Fruit fly (Drosophila melanogaster) whole organism, embryonic: ENCODE results near the gene CG10660.

Experiments used
- Ada2b ChIP-seq: fragments of 200-800 bp; sonication (Bioruptor generic); IDR thresholded peaks from 2 replicates; pipeline ENCODE4 v1.3.6; 2022; ENCODE audit warnings: missing biosample characterization, missing genetic modification characterization
- Aef1 ChIP-seq: fragments of 200-800 bp; sonication (Bioruptor generic); IDR thresholded peaks from 3 replicates; pipeline ENCODE4 v1.3.6; 2022; ENCODE audit warnings: missing biosample characterization, missing genetic modification characterization
- Atf-2 ChIP-seq: fragments of 200-800 bp; sonication (Bioruptor generic); optimal IDR thresholded peaks from 2 replicates; lab custom pipeline; 2016; ENCODE audit warnings: missing biosample characterization, missing genetic modification characterization
- B-H2 ChIP-seq: fragments of 200-800 bp; sonication (Bioruptor generic); optimal IDR thresholded peaks from 2 replicates; lab custom pipeline; 2018; ENCODE audit warnings: missing biosample characterization, mild to moderate bottlenecking, missing genetic modification characterization
- CG10366 ChIP-seq: fragments of 200-800 bp; sonication (Bioruptor generic); IDR thresholded peaks from 2 replicates; pipeline ENCODE4 v1.3.6; 2022; ENCODE audit warnings: missing biosample characterization, missing genetic modification characterization
- CG11696 ChIP-seq: fragments of 200-800 bp; sonication (Bioruptor generic); IDR thresholded peaks from 2 replicates; pipeline ENCODE4 v1.3.6; 2022; ENCODE audit warnings: missing biosample characterization, missing genetic modification characterization
- CG13624 ChIP-seq: fragments of 200-800 bp; sonication (Bioruptor generic); optimal IDR thresholded peaks from 2 replicates; lab custom pipeline; 2016; ENCODE audit warnings: missing biosample characterization, missing genetic modification characterization
- CG14014 ChIP-seq: fragments of 200-800 bp; sonication (Bioruptor generic); IDR thresholded peaks from 2 replicates; pipeline ENCODE4 v1.3.6; 2022; ENCODE audit warnings: missing biosample characterization, missing genetic modification characterization
- CG16863 ChIP-seq: fragments of 200-800 bp; sonication (Bioruptor generic); optimal IDR thresholded peaks from 3 replicates; lab custom pipeline; 2016; ENCODE audit warnings: missing biosample characterization, missing genetic modification characterization
- CG17385 ChIP-seq: fragments of 200-800 bp; sonication (Bioruptor generic); optimal IDR thresholded peaks from 3 replicates; lab custom pipeline; 2018; ENCODE audit warnings: missing biosample characterization, mild to moderate bottlenecking, missing genetic modification characterization
- CG17612 ChIP-seq: fragments of 200-800 bp; sonication (Bioruptor generic); IDR thresholded peaks from 2 replicates; pipeline ENCODE4 v1.3.6; 2022; ENCODE audit warnings: missing biosample characterization, missing genetic modification characterization
- CG18262 ChIP-seq: fragments of 200-800 bp; optimal IDR thresholded peaks from 3 replicates; lab custom pipeline; 2019; ENCODE audit warnings: missing biosample characterization, mild to moderate bottlenecking, missing genetic modification characterization, moderate library complexity
- CG1832 ChIP-seq: fragments of 200-800 bp; sonication (Bioruptor generic); optimal IDR thresholded peaks from 2 replicates; lab custom pipeline; 2017; ENCODE audit warnings: missing biosample characterization, mild to moderate bottlenecking, missing genetic modification characterization, inconsistent platforms
- CG31365 ChIP-seq: fragments of 200-800 bp; sonication (Bioruptor generic); optimal IDR thresholded peaks from 2 replicates; lab custom pipeline; 2018; ENCODE audit warnings: missing biosample characterization, mild to moderate bottlenecking, missing genetic modification characterization
- CG3847 ChIP-seq: fragments of 200-800 bp; sonication (Bioruptor generic); IDR thresholded peaks from 2 replicates; pipeline ENCODE4 v1.3.6; 2022; ENCODE audit warnings: missing biosample characterization, missing genetic modification characterization
- CG4328 ChIP-seq: fragments of 200-800 bp; sonication (Bioruptor generic); optimal IDR thresholded peaks from 3 replicates; lab custom pipeline; 2017; ENCODE audit warnings: missing biosample characterization, missing genetic modification reagents, missing genetic modification characterization
- CG4360 ChIP-seq: fragments of 200-800 bp; sonication (Bioruptor generic); IDR thresholded peaks from 2 replicates; pipeline ENCODE4 v1.3.6; 2022; ENCODE audit warnings: missing biosample characterization, missing genetic modification characterization
- CG43689 ChIP-seq: fragments of 200-800 bp; sonication (Bioruptor generic); IDR thresholded peaks from 2 replicates; pipeline ENCODE4 v1.3.6; 2022; ENCODE audit warnings: missing biosample characterization, missing genetic modification characterization
- CG4707 ChIP-seq: fragments of 200-800 bp; sonication (Bioruptor generic); optimal IDR thresholded peaks from 2 replicates; lab custom pipeline; 2018; ENCODE audit warnings: missing biosample characterization, mild to moderate bottlenecking, missing genetic modification characterization, moderate library complexity
- CG6175 ChIP-seq: fragments of 200-800 bp; sonication (Bioruptor generic); IDR thresholded peaks from 3 replicates; pipeline ENCODE4 v1.3.6; 2022; ENCODE audit warnings: missing biosample characterization, missing genetic modification characterization
- CG6813 ChIP-seq: fragments of 200-800 bp; sonication (Bioruptor generic); optimal IDR thresholded peaks from 2 replicates; lab custom pipeline; 2017; ENCODE audit warnings: missing biosample characterization, missing genetic modification characterization, mild to moderate bottlenecking, moderate library complexity, missing genetic modification reagents
- CG6854 ChIP-seq: fragments of 200-800 bp; sonication (Bioruptor generic); optimal IDR thresholded peaks from 3 replicates; lab custom pipeline; 2017; ENCODE audit warnings: missing biosample characterization, mild to moderate bottlenecking, missing genetic modification characterization
- CG8478 ChIP-seq: fragments of >200 bp; optimal IDR thresholded peaks from 2 replicates; lab custom pipeline; 2018
- CG8924 ChIP-seq: fragments of 200-800 bp; optimal IDR thresholded peaks from 3 replicates; lab custom pipeline; 2019; ENCODE audit warnings: missing biosample characterization, mild to moderate bottlenecking, missing genetic modification characterization, moderate library complexity
- CHES-1-like ChIP-seq: fragments of 200-800 bp; sonication (Bioruptor generic); optimal IDR thresholded peaks from 2 replicates; lab custom pipeline; 2016; ENCODE audit warnings: missing biosample characterization, missing genetic modification characterization
- D ChIP-seq, 2 experiments: fragments of 200-800 bp in 1 of 2; fragments of >200 bp in 1 of 2; sonication (Bioruptor generic) in 1 of 2; optimal IDR thresholded peaks; 2 replicates in 1 of 2; 3 replicates in 1 of 2; lab custom pipeline; 2017; ENCODE audit warnings: mild to moderate bottlenecking in 1 of 2, missing biosample characterization in 1 of 2, missing genetic modification characterization in 1 of 2, missing genetic modification reagents in 1 of 2
- Gsc ChIP-seq: fragments of 200-800 bp; sonication (Bioruptor generic); IDR thresholded peaks from 2 replicates; pipeline ENCODE4 v1.3.6; 2022; ENCODE audit warnings: missing biosample characterization, missing genetic modification characterization
- Hr39 ChIP-seq: fragments of >200 bp; optimal IDR thresholded peaks from 2 replicates; lab custom pipeline; 2017
- Lpt ChIP-seq: fragments of >200 bp; optimal IDR thresholded peaks from 2 replicates; lab custom pipeline; 2018; ENCODE audit warnings: missing biosample characterization, missing genetic modification characterization
- Poxn ChIP-seq: fragments of 200-800 bp; sonication (Bioruptor generic); IDR thresholded peaks from 2 replicates; pipeline ENCODE4 v1.3.6; 2022; ENCODE audit warnings: missing biosample characterization, missing genetic modification characterization
- Spps ChIP-seq: fragments of 200-800 bp; sonication (Bioruptor generic); optimal IDR thresholded peaks from 2 replicates; lab custom pipeline; 2018; ENCODE audit warnings: missing biosample characterization, mild to moderate bottlenecking, missing genetic modification characterization
- Xrp1 ChIP-seq: fragments of 200-800 bp; sonication (Bioruptor generic); IDR thresholded peaks from 2 replicates; pipeline ENCODE4 v1.3.6; 2022; ENCODE audit warnings: missing biosample characterization, missing genetic modification characterization
- abd-A ChIP-seq: fragments of 200-800 bp; sonication (Bioruptor generic); optimal IDR thresholded peaks from 3 replicates; lab custom pipeline; 2019; ENCODE audit warnings: missing biosample characterization, mild to moderate bottlenecking, missing genetic modification characterization, moderate library complexity
- al ChIP-seq: fragments of 200-800 bp; sonication (Bioruptor generic); IDR thresholded peaks from 2 replicates; pipeline ENCODE4 v1.3.6; 2022; ENCODE audit warnings: missing biosample characterization, missing genetic modification characterization
- btn ChIP-seq: fragments of 200-800 bp; sonication (Bioruptor generic); optimal IDR thresholded peaks from 2 replicates; lab custom pipeline; 2016; ENCODE audit warnings: missing biosample characterization, missing genetic modification characterization
- croc ChIP-seq: fragments of 200-800 bp; sonication (Bioruptor generic); conservative IDR thresholded peaks from 3 replicates; pipeline ENCODE4 v1.3.6; 2022; ENCODE audit warnings: missing biosample characterization, missing genetic modification characterization
- crol ChIP-seq: fragments of 200-800 bp; sonication (Bioruptor generic); IDR thresholded peaks from 2 replicates; pipeline ENCODE4 v1.3.6; 2022; ENCODE audit warnings: missing biosample characterization, missing genetic modification characterization
- dimm ChIP-seq: fragments of 200-800 bp; sonication (Bioruptor generic); IDR thresholded peaks from 2 replicates; pipeline ENCODE4 v1.3.6; 2022; ENCODE audit warnings: missing biosample characterization, missing genetic modification characterization
- dysf ChIP-seq: fragments of 200-800 bp; sonication (Bioruptor generic); IDR thresholded peaks from 3 replicates; pipeline ENCODE4 v1.3.6; 2022; ENCODE audit warnings: missing biosample characterization, missing genetic modification characterization
- emc ChIP-seq: fragments of 200-800 bp; sonication (Bioruptor generic); optimal IDR thresholded peaks from 2 replicates; lab custom pipeline; 2016; ENCODE audit warnings: missing biosample characterization, missing genetic modification characterization
- fd96Cb ChIP-seq: fragments of 200-800 bp; sonication (Bioruptor generic); optimal IDR thresholded peaks from 2 replicates; lab custom pipeline; 2018; ENCODE audit warnings: missing biosample characterization, mild to moderate bottlenecking, missing genetic modification characterization, moderate library complexity
- fru ChIP-seq: fragments of >200 bp; optimal IDR thresholded peaks from 2 replicates; lab custom pipeline; 2017
- kah ChIP-seq: fragments of 200-800 bp; sonication (Bioruptor generic); optimal IDR thresholded peaks from 2 replicates; lab custom pipeline; 2018; ENCODE audit warnings: missing biosample characterization, mild to moderate bottlenecking, missing genetic modification characterization
- ken ChIP-seq: fragments of 200-800 bp; sonication (Bioruptor generic); IDR thresholded peaks from 3 replicates; pipeline ENCODE4 v1.3.6; 2022; ENCODE audit warnings: missing biosample characterization, missing genetic modification characterization
- klu ChIP-seq: fragments of 200-800 bp; sonication (Bioruptor generic); IDR thresholded peaks from 2 replicates; pipeline ENCODE4 v1.3.6; 2022; ENCODE audit warnings: missing biosample characterization, missing genetic modification characterization
- repo ChIP-seq: fragments of 200-800 bp; sonication (Bioruptor generic); optimal IDR thresholded peaks from 2 replicates; lab custom pipeline; 2016; ENCODE audit warnings: missing biosample characterization, missing genetic modification characterization
- sens-2 ChIP-seq: fragments of 200-800 bp; sonication (Bioruptor generic); IDR thresholded peaks from 2 replicates; pipeline ENCODE4 v1.3.6; 2022; ENCODE audit warnings: missing biosample characterization, missing genetic modification characterization
- seq ChIP-seq: fragments of 200-800 bp; sonication (Bioruptor generic); IDR thresholded peaks from 2 replicates; pipeline ENCODE4 v1.3.6; 2022; ENCODE audit warnings: missing biosample characterization, missing genetic modification characterization
- slbo ChIP-seq: fragments of 200-800 bp; sonication (Bioruptor generic); IDR thresholded peaks from 2 replicates; pipeline ENCODE4 v1.3.6; 2022; ENCODE audit warnings: missing biosample characterization, missing genetic modification characterization
- tup ChIP-seq: fragments of 200-800 bp; sonication (Bioruptor generic); optimal IDR thresholded peaks from 2 replicates; lab custom pipeline; 2016; ENCODE audit warnings: missing biosample characterization, mild to moderate bottlenecking, missing genetic modification characterization, moderate library complexity
- unpg ChIP-seq: fragments of 200-800 bp; sonication (Bioruptor generic); optimal IDR thresholded peaks from 3 replicates; lab custom pipeline; 2018; ENCODE audit warnings: missing biosample characterization, mild to moderate bottlenecking, missing genetic modification characterization, moderate library complexity
- usp ChIP-seq: fragments of >200 bp; optimal IDR thresholded peaks from 2 replicates; lab custom pipeline; 2017; ENCODE audit warnings: missing biosample characterization, missing genetic modification characterization
- vvl ChIP-seq: fragments of 200-800 bp; sonication (Bioruptor generic); IDR thresholded peaks from 2 replicates; pipeline ENCODE4 v1.3.6; 2022; ENCODE audit warnings: missing biosample characterization, missing genetic modification characterization

CG10660 gene

DNA sequence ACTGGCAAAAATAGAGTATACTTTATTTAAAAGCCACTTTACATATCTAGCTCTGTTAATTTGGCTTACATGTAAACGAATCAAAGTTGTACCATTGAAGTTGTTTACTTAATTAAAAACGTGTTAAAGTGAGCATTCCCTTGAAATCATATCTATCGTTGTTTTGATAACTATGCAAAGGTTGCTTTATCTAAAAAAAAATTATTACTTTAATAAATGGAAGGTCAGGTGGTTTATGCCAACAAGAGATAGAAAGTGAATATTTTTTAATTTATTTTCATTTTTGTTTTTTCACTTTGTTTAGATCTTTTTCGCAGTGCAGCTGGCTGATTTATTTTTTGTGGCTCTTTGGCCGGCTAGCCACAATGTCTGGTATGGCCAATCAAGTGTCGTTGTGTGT lies 7.6 kb downstream of the CG10660 start (continued):
- TF ChIP-seq usp (GFP tag; lab: Kevin White, UChicago) = no peak
- no peak for TF ChIP-seq crol (GFP tag; lab: Robert Waterston, UW)
- TF ChIP-seq CG17385 = peak; percentile 77
- peak; percentile 77 for TF ChIP-seq CG8924 (tag; lab: Kevin White, UChicago)
- no peak for TF ChIP-seq CHES-1-like
- peak; percentile 84 for TF ChIP-seq fd96Cb
- TF ChIP-seq Hr39 (lab: Kevin White, UChicago) = no peak
- no peak for TF ChIP-seq CG1832 (GFP tag; lab: Kevin White, UChicago)
- no peak for TF ChIP-seq abd-A (tag; lab: Kevin White, UChicago)
- TF ChIP-seq Atf-2 = peak; percentile 51
- TF ChIP-seq seq (GFP tag; lab: Robert Waterston, UW) = peak; percentile 61
- peak; percentile 46; the same call in 2 of the 3 replicates for TF ChIP-seq croc (GFP tag; lab: Robert Waterston, UW)
- peak; percentile 59 for TF ChIP-seq al (GFP tag; lab: Robert Waterston, UW)
- TF ChIP-seq Poxn (GFP tag; lab: Robert Waterston, UW) = no peak
- TF ChIP-seq CG6813 (GFP tag; lab: Kevin White, UChicago) = no peak
- TF ChIP-seq D (optimal IDR thresholded peaks at IDR 0.05; lab: Kevin White, UChicago) = no peak
- peak; percentile 84 for TF ChIP-seq D (GFP tag; optimal IDR thresholded peaks at IDR 0.05; lab: Kevin White, UChicago)
- TF ChIP-seq CG10366 (GFP tag; lab: Robert Waterston, UW) = peak; percentile 57
- TF ChIP-seq tup = no peak
- peak; percentile 43; the same call in 1 of the 2 replicates for TF ChIP-seq dimm (GFP tag; lab: Robert Waterston, UW)
- no peak for TF ChIP-seq CG4360
- peak; percentile 62 for TF ChIP-seq Aef1 (GFP tag; lab: Robert Waterston, UW)
- peak; percentile 55 for TF ChIP-seq CG3847
- TF ChIP-seq unpg (GFP tag; lab: Kevin White, UChicago) = peak; percentile 69
- TF ChIP-seq Xrp1 (GFP tag; lab: Robert Waterston, UW) = peak; percentile 80
- no peak for TF ChIP-seq fru (lab: Kevin White, UChicago)
- peak; percentile 17 for TF ChIP-seq repo
- peak; percentile 23 for TF ChIP-seq CG6854 (GFP tag; lab: Kevin White, UChicago)
- peak; percentile 4 for TF ChIP-seq btn (GFP tag; lab: Kevin White, UChicago)
- TF ChIP-seq CG18262 (tag; lab: Kevin White, UChicago) = peak; percentile 88
- TF ChIP-seq CG31365 (tag; lab: Kevin White, UChicago) = no peak
- TF ChIP-seq slbo (GFP tag; lab: Robert Waterston, UW) = peak; percentile 68
- peak; percentile 78 for TF ChIP-seq dysf
- TF ChIP-seq sens-2 = peak; percentile 32; the same call in 1 of the 2 replicates
- TF ChIP-seq B-H2 (GFP tag; lab: Kevin White, UChicago) = no peak
- no peak for TF ChIP-seq Spps
- TF ChIP-seq Lpt (GFP tag; lab: Kevin White, UChicago) = no peak
- no peak for TF ChIP-seq CG4707 (GFP tag; lab: Kevin White, UChicago)
- no peak for TF ChIP-seq CG8478 (lab: Kevin White, UChicago)
- TF ChIP-seq emc (GFP tag; lab: Kevin White, UChicago) = no peak
- 0 out of 2 replicates have a peak, but pooled peaks have one; percentile 38 for TF ChIP-seq CG43689 (GFP tag; lab: Robert Waterston, UW)
- TF ChIP-seq CG16863 = peak; percentile 60
- no peak for TF ChIP-seq Gsc (GFP tag; lab: Robert Waterston, UW)
- TF ChIP-seq CG4328 (GFP tag; lab: Kevin White, UChicago) = no peak
- peak; percentile 52; the same call in 1 of the 2 replicates for TF ChIP-seq CG11696 (GFP tag; lab: Robert Waterston, UW)
- TF ChIP-seq Ada2b = peak; percentile 68
- peak; percentile 61; the same call in 1 of the 2 replicates for TF ChIP-seq klu (GFP tag; lab: Robert Waterston, UW)
- TF ChIP-seq ken = peak; percentile 27; the same call in 1 of the 3 replicates
- TF ChIP-seq CG13624 (GFP tag; lab: Kevin White, UChicago) = peak; percentile 23
- peak; percentile 72 for TF ChIP-seq vvl
- TF ChIP-seq CG6175 (GFP tag; lab: Robert Waterston, UW) = 0 out of 3 replicates have a peak, but pooled peaks have one; percentile 16
- peak; percentile 51 for TF ChIP-seq kah (GFP tag; lab: Kevin White, UChicago)
- no peak; the same call in 1 of the 2 replicates for TF ChIP-seq CG17612 (GFP tag; lab: Robert Waterston, UW)
- TF ChIP-seq CG14014 (GFP tag; lab: Robert Waterston, UW) = peak; percentile 71
